Worm (Caenorhabditis elegans) whole organism, L2 larva: ENCODE measurements around the gene trd-1.

ENCODE experiments used
- ceh-82 ChIP-seq: fragments of 150-350 bp; optimal IDR thresholded peaks from 2 replicates; lab custom pipeline; 2014; ENCODE audit warnings: missing biosample characterization, missing genetic modification characterization
- elt-3 ChIP-seq: sonication (generic microtip); optimal IDR thresholded peaks from 2 replicates; lab custom pipeline; 2017; ENCODE audit warnings: missing biosample characterization, missing genetic modification characterization
- mdl-1 ChIP-seq, 2 experiments: fragments of 150-350 bp in 1 of 2; sonication (generic microtip) in 1 of 2; optimal IDR thresholded peaks; 2 replicates each; lab custom pipeline; 2017; ENCODE audit warnings: missing biosample characterization in 2 of 2, missing genetic modification characterization in 2 of 2
- nhr-10 ChIP-seq: sonication (generic microtip); optimal IDR thresholded peaks from 2 replicates; lab custom pipeline; 2017; ENCODE audit warnings: missing biosample characterization, missing genetic modification characterization
- nhr-11 ChIP-seq: fragments of 150-350 bp; optimal IDR thresholded peaks from 2 replicates; lab custom pipeline; 2014; ENCODE audit warnings: missing biosample characterization, missing genetic modification characterization
- nhr-237 ChIP-seq: fragments of 150-350 bp; optimal IDR thresholded peaks from 2 replicates; lab custom pipeline; 2014; ENCODE audit warnings: missing biosample characterization, missing genetic modification characterization
- nhr-25 ChIP-seq: fragments of 150-350 bp; sonication (generic microtip); optimal IDR thresholded peaks from 3 replicates; lab custom pipeline; 2014; ENCODE audit warnings: missing biosample characterization, missing genetic modification characterization
- sma-3 ChIP-seq: sonication (generic microtip); optimal IDR thresholded peaks from 2 replicates; lab custom pipeline; 2016; ENCODE audit warnings: missing genetic modification reagents, missing genetic modification characterization, missing compliant biosample characterization
- snpc-4 ChIP-seq: fragments of 150-350 bp; optimal IDR thresholded peaks from 2 replicates; lab custom pipeline; 2014; ENCODE audit warnings: missing biosample characterization, missing genetic modification characterization
- unc-62 ChIP-seq: fragments of 150-350 bp; optimal IDR thresholded peaks from 2 replicates; lab custom pipeline; 2014; ENCODE audit warnings: missing biosample characterization, missing genetic modification reagents, missing genetic modification characterization
- zag-1 ChIP-seq: fragments of 150-350 bp; optimal IDR thresholded peaks from 2 replicates; lab custom pipeline; 2014; ENCODE audit warnings: missing biosample characterization, missing genetic modification characterization
- ztf-4 ChIP-seq: fragments of 150-350 bp; optimal IDR thresholded peaks from 2 replicates; lab custom pipeline; 2014; ENCODE audit warnings: missing biosample characterization, missing genetic modification characterization

ce11 chrIII:7376143-7376802 is 9.8 kb upstream of the trd-1 start:
- TF ChIP-seq snpc-4 (tag; lab: Kevin White, UChicago) (peak; percentile 41), nhr-237 (tag; lab: Kevin White, UChicago) (no peak), nhr-25 (tag; lab: Kevin White, UChicago) (peak; percentile 97), ztf-4 (tag; lab: Kevin White, UChicago) (peak; percentile 89), mdl-1 (tag; optimal IDR thresholded peaks at IDR 0.05; lab: Kevin White, UChicago) (peak; percentile 92 to 96), nhr-10 (tag; lab: Kevin White, UChicago) (peak; percentile 8), zag-1 (no peak), ceh-82 (tag; lab: Kevin White, UChicago) (no peak), sma-3 (GFP tag; lab: Kevin White, UChicago) (peak; percentile 95), unc-62 (GFP tag; lab: Kevin White, UChicago) (peak; percentile 15), nhr-11 (no peak), elt-3 (no peak)
